Worm (Caenorhabditis elegans) whole organism, L1 larva: ENCODE measurements around the gene Y34B4A.7.
A peak's percentile ranks its signal among the peaks of the same experiment; 100 is the strongest.

Experiments used
- C04F5.9 ChIP-seq: sonication (generic microtip); optimal IDR thresholded peaks from 2 replicates; lab custom pipeline; 2016; ENCODE audit warnings: missing genetic modification characterization, missing compliant biosample characterization
- C34B4.2 ChIP-seq: sonication (generic microtip); optimal IDR thresholded peaks from 2 replicates; lab custom pipeline; 2017; ENCODE audit warnings: mild to moderate bottlenecking, missing genetic modification characterization, missing compliant biosample characterization
- F16B12.6 ChIP-seq: fragments of 150-350 bp; optimal IDR thresholded peaks from 2 replicates; lab custom pipeline; 2014; ENCODE audit warnings: missing biosample characterization, missing genetic modification characterization
- aly-2 ChIP-seq: fragments of 150-350 bp; optimal IDR thresholded peaks from 2 replicates; lab custom pipeline; 2014; ENCODE audit warnings: missing biosample characterization, missing genetic modification characterization
- blmp-1 ChIP-seq: fragments of 150-350 bp; optimal IDR thresholded peaks from 2 replicates; lab custom pipeline; 2014; ENCODE audit warnings: missing biosample characterization, missing genetic modification characterization
- ceh-82 ChIP-seq, 3 experiments: fragments of 150-350 bp in 1 of 3; sonication (generic microtip) in 2 of 3; optimal IDR thresholded peaks; 2 replicates each; lab custom pipeline; 2014 to 2017; ENCODE audit warnings: missing biosample characterization in 3 of 3, missing genetic modification characterization in 3 of 3
- ces-1 ChIP-seq: fragments of 150-350 bp; optimal IDR thresholded peaks from 2 replicates; lab custom pipeline; 2014; ENCODE audit warnings: missing biosample characterization, missing genetic modification reagents, missing genetic modification characterization
- dsc-1 ChIP-seq: sonication (generic microtip); optimal IDR thresholded peaks from 2 replicates; lab custom pipeline; 2016; ENCODE audit warnings: mild to moderate bottlenecking, missing genetic modification characterization, missing compliant biosample characterization
- efl-1 ChIP-seq, 4 experiments: fragments of 150-350 bp; optimal IDR thresholded peaks in 3 of 4; peaks in 1 of 4; 1 replicate in 1 of 4; 2 replicates in 3 of 4; lab custom pipeline; 2014; ENCODE audit warnings: missing biosample characterization in 2 of 4, missing genetic modification characterization in 2 of 4, missing genetic modification reagents in 2 of 4
- egl-13 ChIP-seq: sonication (generic microtip); optimal IDR thresholded peaks from 2 replicates; lab custom pipeline; 2016; ENCODE audit warnings: missing genotype, missing genetic modification reagents, missing genetic modification characterization, missing compliant biosample characterization
- elt-2 ChIP-seq: sonication (generic microtip); optimal IDR thresholded peaks from 2 replicates; lab custom pipeline; 2016; ENCODE audit warnings: missing genetic modification characterization, mild to moderate bottlenecking, inconsistent platforms, missing compliant biosample characterization, missing genetic modification reagents
- ets-5 ChIP-seq: fragments of 200-800 bp; sonication (Bioruptor generic); IDR thresholded peaks from 2 replicates; pipeline ENCODE4 v1.3.6; 2022; ENCODE audit warnings: missing genetic modification characterization, missing compliant biosample characterization
- fkh-4 ChIP-seq: sonication (generic microtip); optimal IDR thresholded peaks from 2 replicates; lab custom pipeline; 2016; ENCODE audit warnings: missing compliant biosample characterization, missing genetic modification characterization, borderline replicate concordance
- fkh-8 ChIP-seq: sonication (generic microtip); optimal IDR thresholded peaks from 2 replicates; lab custom pipeline; 2016; ENCODE audit warnings: mild to moderate bottlenecking, missing genetic modification characterization, missing compliant biosample characterization
- fos-1 ChIP-seq: fragments of 150-350 bp; optimal IDR thresholded peaks from 2 replicates; lab custom pipeline; 2014; ENCODE audit warnings: missing biosample characterization, missing genetic modification characterization
- hlh-17 ChIP-seq: fragments of 200-800 bp; sonication (Bioruptor generic); optimal IDR thresholded peaks from 2 replicates; lab custom pipeline; 2018; ENCODE audit warnings: missing genetic modification characterization, mild to moderate bottlenecking, missing compliant biosample characterization, moderate library complexity, borderline replicate concordance
- isw-1 ChIP-seq: fragments of 200-800 bp; sonication (Bioruptor generic); IDR thresholded peaks from 2 replicates; pipeline ENCODE4 v1.3.6; 2022; ENCODE audit warnings: missing genetic modification characterization, missing compliant biosample characterization
- jun-1 ChIP-seq: fragments of 150-350 bp; optimal IDR thresholded peaks from 2 replicates; lab custom pipeline; 2014; ENCODE audit warnings: missing biosample characterization, missing genetic modification reagents, missing genetic modification characterization
- lin-14 ChIP-seq: fragments of 200-800 bp; sonication (Bioruptor generic); optimal IDR thresholded peaks from 2 replicates; lab custom pipeline; 2018; ENCODE audit warnings: mild to moderate bottlenecking, missing genetic modification characterization, moderate library complexity, missing compliant biosample characterization
- lin-35 ChIP-seq, 2 experiments: fragments of 150-350 bp; optimal IDR thresholded peaks; 2 replicates each; lab custom pipeline; 2014; ENCODE audit warnings: missing biosample characterization in 2 of 2, missing genetic modification characterization in 2 of 2, missing genetic modification reagents in 2 of 2
- lin-39 ChIP-seq: fragments of 150-350 bp; optimal IDR thresholded peaks from 2 replicates; lab custom pipeline; 2014; ENCODE audit warnings: missing biosample characterization, missing genetic modification reagents, missing genetic modification characterization
- lsy-2 ChIP-seq, 2 experiments: fragments of 150-350 bp; optimal IDR thresholded peaks; 2 replicates each; lab custom pipeline; 2014; ENCODE audit warnings: missing biosample characterization in 2 of 2, missing genetic modification characterization in 2 of 2
- mab-9 ChIP-seq: fragments of 200-800 bp; sonication (Bioruptor generic); IDR thresholded peaks from 2 replicates; pipeline ENCODE4 v1.3.6; 2022; ENCODE audit warnings: missing genetic modification reagents, missing genetic modification characterization, missing compliant biosample characterization
- mep-1 ChIP-seq: fragments of 150-350 bp; optimal IDR thresholded peaks from 2 replicates; lab custom pipeline; 2014; ENCODE audit warnings: missing biosample characterization, missing genetic modification characterization
- nhr-12 ChIP-seq: sonication (generic microtip); optimal IDR thresholded peaks from 2 replicates; lab custom pipeline; 2017; ENCODE audit warnings: missing biosample characterization, missing genetic modification characterization
- nhr-19 ChIP-seq: fragments of 200-800 bp; sonication (Bioruptor generic); conservative IDR thresholded peaks from 2 replicates; pipeline ENCODE4 v1.3.6; 2022; ENCODE audit warnings: missing genetic modification characterization, missing compliant biosample characterization
- nhr-28 ChIP-seq: fragments of 150-350 bp; optimal IDR thresholded peaks from 2 replicates; lab custom pipeline; 2014; ENCODE audit warnings: missing biosample characterization, missing genetic modification characterization
- nhr-77 ChIP-seq: fragments of 150-350 bp; optimal IDR thresholded peaks from 2 replicates; lab custom pipeline; 2014; ENCODE audit warnings: missing biosample characterization, missing genetic modification characterization
- nhr-84 ChIP-seq: sonication (generic microtip); optimal IDR thresholded peaks from 2 replicates; lab custom pipeline; 2017; ENCODE audit warnings: missing biosample characterization, missing genetic modification characterization
- skn-1 ChIP-seq: fragments of 150-350 bp; optimal IDR thresholded peaks from 2 replicates; lab custom pipeline; 2014; ENCODE audit warnings: missing biosample characterization, missing genetic modification characterization
- snu-23 ChIP-seq: sonication (generic microtip); optimal IDR thresholded peaks from 2 replicates; lab custom pipeline; 2016; ENCODE audit warnings: missing genetic modification characterization, missing compliant biosample characterization
- sptf-1 ChIP-seq: fragments of 150-350 bp; optimal IDR thresholded peaks from 2 replicates; lab custom pipeline; 2014; ENCODE audit warnings: missing biosample characterization, missing genetic modification characterization
- sup-37 ChIP-seq: fragments of 200-800 bp; sonication (Bioruptor generic); optimal IDR thresholded peaks from 2 replicates; lab custom pipeline; 2018; ENCODE audit warnings: mild to moderate bottlenecking, missing genetic modification characterization, missing compliant biosample characterization
- swsn-7 ChIP-seq: sonication (generic microtip); optimal IDR thresholded peaks from 2 replicates; lab custom pipeline; 2016; ENCODE audit warnings: missing genetic modification characterization, missing compliant biosample characterization
- vab-15 ChIP-seq: sonication (generic microtip); optimal IDR thresholded peaks from 2 replicates; lab custom pipeline; 2017; ENCODE audit warnings: missing genotype, mild to moderate bottlenecking, missing genetic modification characterization, missing compliant biosample characterization
- xbp-1 ChIP-seq: sonication (generic microtip); optimal IDR thresholded peaks from 2 replicates; lab custom pipeline; 2016; ENCODE audit warnings: missing genetic modification characterization, missing compliant biosample characterization
- zip-4 ChIP-seq: fragments of 200-800 bp; sonication (Bioruptor generic); optimal IDR thresholded peaks from 2 replicates; lab custom pipeline; 2018; ENCODE audit warnings: mild to moderate bottlenecking, missing genetic modification characterization, moderate library complexity, missing compliant biosample characterization
- ztf-11 ChIP-seq, 2 experiments: sonication (generic microtip); optimal IDR thresholded peaks; 2 replicates each; lab custom pipeline; 2016 to 2017; ENCODE audit warnings: missing genetic modification characterization in 2 of 2, missing biosample characterization in 1 of 2, missing compliant biosample characterization in 1 of 2

Gene Y34B4A.7

ce11 chrX:5238246-5238645 lies 5.9 kb upstream of the Y34B4A.7 start:
- no peak for TF ChIP-seq ces-1 (GFP tag; lab: Kevin White, UChicago)
- no peak for TF ChIP-seq efl-1 (optimal IDR thresholded peaks at IDR 0.05; lab: Kevin White, UChicago)
- peak in 1 of 2 experiments; percentile 61 for TF ChIP-seq efl-1 (GFP tag; optimal IDR thresholded peaks at IDR 0.05 in 1 of 2; lab: Kevin White, UChicago)
- TF ChIP-seq, all 84 proteins: peak for 1

- TF ChIP-seq ceh-82 (tag; optimal IDR thresholded peaks at IDR 0.05; lab: Kevin White, UChicago) (peak in 1 of 3 experiments; percentile 7), F16B12.6 (tag; lab: Kevin White, UChicago) (no peak), dsc-1 (peak; percentile 90), fkh-4 (tag; lab: Kevin White, UChicago) (peak; percentile 49), efl-1 (optimal IDR thresholded peaks at IDR 0.05; lab: Kevin White, UChicago) (no peak), efl-1 (GFP tag; optimal IDR thresholded peaks at IDR 0.05 in 1 of 2; lab: Kevin White, UChicago) (peak in 1 of 2 experiments; percentile 86), vab-15 (tag; lab: Kevin White, UChicago) (no peak), mep-1 (tag; lab: Kevin White, UChicago) (peak; percentile 26), blmp-1 (peak; percentile 83)
Measured at ce11 chrX:5243382-5243979, 656 bp upstream of the Y34B4A.7 start, which contains the start of gene mtm-5. mtm-5 (minus strand) TSS chrX:5243408.

ce11 chrX:5248754-5249153 lies 4.6 kb downstream of the Y34B4A.7 start:
- TF ChIP-seq ets-5 (GFP tag; lab: Robert Waterston, UW) (no peak), ceh-82 (tag; optimal IDR thresholded peaks at IDR 0.05; lab: Kevin White, UChicago) (no peak), lsy-2 (tag; optimal IDR thresholded peaks at IDR 0.05; lab: Kevin White, UChicago) (no peak), sptf-1 (tag; lab: Kevin White, UChicago) (no peak), C34B4.2 (tag; lab: Kevin White, UChicago) (no peak), nhr-12 (tag; lab: Kevin White, UChicago) (no peak), mep-1 (tag; lab: Kevin White, UChicago) (no peak), lin-39 (no peak), nhr-19 (GFP tag; lab: Robert Waterston, UW) (no peak), nhr-84 (tag; lab: Kevin White, UChicago) (no peak), xbp-1 (tag; lab: Kevin White, UChicago) (no peak), lin-35 (GFP tag; optimal IDR thresholded peaks at IDR 0.05; lab: Kevin White, UChicago) (no peak), aly-2 (no peak), snu-23 (GFP tag; lab: Kevin White, UChicago) (no peak)
- TF ChIP-seq, all 84 proteins: peak for 0

DNA sequence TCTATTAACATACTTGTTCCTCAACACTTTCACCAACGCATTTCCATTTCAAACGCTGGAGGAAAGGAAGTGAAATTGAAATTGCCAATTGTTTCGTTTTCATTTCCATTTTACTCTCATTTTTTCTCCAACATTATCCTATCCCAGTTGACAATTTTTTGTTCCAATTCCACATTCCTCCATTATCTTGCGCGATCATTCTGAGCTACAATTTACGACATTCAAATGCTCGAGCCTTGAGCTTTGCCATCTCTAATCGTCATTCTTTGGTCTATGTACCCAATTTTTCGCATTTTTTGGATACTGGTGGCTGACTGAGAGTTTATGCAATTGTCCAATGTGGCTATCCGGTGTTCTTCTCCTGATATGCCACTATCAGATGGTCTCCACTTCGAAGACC lies 5.5 kb downstream of the Y34B4A.7 start, which contains the start of gene Y34B4A.10:
TSS of gene Y34B4A.10 (plus strand) at position 301 of the 400 bp plus-strand sequence.
- TF ChIP-seq fkh-4 (tag; lab: Kevin White, UChicago) (no peak), blmp-1 (peak; percentile 29)

ce11 chrX:5252798-5253197 lies 8.7 kb downstream of the Y34B4A.7 start, which contains the start of gene nspg-14:
nspg-14 (plus strand) TSS chrX:5253047.
- TF ChIP-seq elt-2 (tag; lab: Kevin White, UChicago) (peak; percentile 61), lin-14 (GFP tag; lab: Kevin White, UChicago) (peak; percentile 10), ces-1 (GFP tag; lab: Kevin White, UChicago) (no peak)

DNA sequence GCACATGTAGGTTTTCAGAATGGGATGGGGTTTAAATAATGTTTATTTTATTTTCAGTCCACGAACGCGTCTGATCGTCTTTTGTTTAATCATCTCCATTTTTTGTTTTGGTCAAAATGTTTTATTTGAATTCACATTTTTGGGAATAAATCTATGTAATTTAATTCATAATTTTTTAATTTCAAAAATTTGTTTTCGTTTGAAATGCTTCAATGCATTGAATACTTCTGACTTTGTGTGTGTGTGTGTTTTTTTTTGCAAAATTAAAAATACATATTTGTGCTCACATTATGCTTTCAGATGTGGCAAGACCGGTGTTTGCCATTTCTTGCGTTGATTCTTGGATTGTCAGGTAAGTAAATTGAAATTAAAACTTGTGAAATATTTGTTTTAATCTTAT lies 10.8 kb downstream of the Y34B4A.7 start, which contains the start of gene nspg-13:
TSS of gene nspg-13 (plus strand) at position 301 of the 400 bp plus-strand sequence.
- TF ChIP-seq nhr-19 (GFP tag; lab: Robert Waterston, UW) (no peak), fkh-4 (tag; lab: Kevin White, UChicago) (no peak), ztf-11 (tag; optimal IDR thresholded peaks at IDR 0.05; lab: Kevin White, UChicago) (no peak), zip-4 (GFP tag; lab: Kevin White, UChicago) (no peak), nhr-28 (tag; lab: Kevin White, UChicago) (no peak), skn-1 (tag; lab: Kevin White, UChicago) (no peak), jun-1 (tag; lab: Kevin White, UChicago) (no peak), nhr-77 (tag; lab: Kevin White, UChicago) (no peak), sup-37 (no peak), isw-1 (GFP tag; lab: Robert Waterston, UW) (no peak), fos-1 (no peak), elt-2 (tag; lab: Kevin White, UChicago) (no peak), egl-13 (tag; lab: Kevin White, UChicago) (no peak), fkh-8 (tag; lab: Kevin White, UChicago) (no peak), mab-9 (GFP tag; lab: Robert Waterston, UW) (no peak), C04F5.9 (tag; lab: Kevin White, UChicago) (no peak), swsn-7 (tag; lab: Kevin White, UChicago) (no peak), hlh-17 (GFP tag; lab: Kevin White, UChicago) (no peak), ets-5 (GFP tag; lab: Robert Waterston, UW) (no peak)
